Fruit fly (Drosophila melanogaster) whole organism, embryonic: ENCODE data around the gene Nnp-1.
A peak's percentile ranks its signal among the peaks of the same experiment; 100 is the strongest.

Experiments
- Ada2b ChIP-seq: fragments of 200-800 bp; sonication (Bioruptor generic); IDR thresholded peaks from 2 replicates; pipeline ENCODE4 v1.3.6; 2022; ENCODE audit warnings: missing biosample characterization, missing genetic modification characterization
- Asciz ChIP-seq: fragments of 200-800 bp; sonication (Bioruptor generic); optimal IDR thresholded peaks from 2 replicates; lab custom pipeline; 2017; ENCODE audit warnings: missing biosample characterization, mild to moderate bottlenecking, missing genetic modification characterization, missing genetic modification reagents
- Bdp1 ChIP-seq: fragments of 200-800 bp; sonication (Bioruptor generic); optimal IDR thresholded peaks from 3 replicates; lab custom pipeline; 2016; ENCODE audit warnings: missing biosample characterization, missing genetic modification characterization
- CG10366 ChIP-seq: fragments of 200-800 bp; sonication (Bioruptor generic); IDR thresholded peaks from 2 replicates; pipeline ENCODE4 v1.3.6; 2022; ENCODE audit warnings: missing biosample characterization, missing genetic modification characterization
- CG11085 ChIP-seq: fragments of 200-800 bp; sonication (Bioruptor generic); IDR thresholded peaks from 2 replicates; pipeline ENCODE4 v1.3.6; 2022; ENCODE audit warnings: missing biosample characterization, missing genetic modification characterization
- CG11723 ChIP-seq: fragments of 200-800 bp; sonication (Bioruptor generic); optimal IDR thresholded peaks from 2 replicates; lab custom pipeline; 2017; ENCODE audit warnings: missing biosample characterization, mild to moderate bottlenecking, missing genetic modification characterization
- CG12155 ChIP-seq: fragments of 200-800 bp; sonication (Bioruptor generic); optimal IDR thresholded peaks from 3 replicates; lab custom pipeline; 2016; ENCODE audit warnings: missing biosample characterization, missing genetic modification characterization
- CG12219 ChIP-seq: fragments of 200-800 bp; sonication (Bioruptor generic); optimal IDR thresholded peaks from 3 replicates; lab custom pipeline; 2018; ENCODE audit warnings: missing biosample characterization, mild to moderate bottlenecking, missing genetic modification characterization
- CG12942 ChIP-seq: fragments of 200-800 bp; sonication (Bioruptor generic); optimal IDR thresholded peaks from 3 replicates; lab custom pipeline; 2016; ENCODE audit warnings: missing biosample characterization, missing genetic modification characterization
- CG14014 ChIP-seq: fragments of 200-800 bp; sonication (Bioruptor generic); IDR thresholded peaks from 2 replicates; pipeline ENCODE4 v1.3.6; 2022; ENCODE audit warnings: missing biosample characterization, missing genetic modification characterization
- CG17186 ChIP-seq: fragments of 200-800 bp; sonication (Bioruptor generic); optimal IDR thresholded peaks from 3 replicates; lab custom pipeline; 2017; ENCODE audit warnings: missing biosample characterization, missing genetic modification reagents, missing genetic modification characterization
- CG17802 ChIP-seq: fragments of 200-800 bp; sonication (Bioruptor generic); optimal IDR thresholded peaks from 2 replicates; lab custom pipeline; 2018; ENCODE audit warnings: missing biosample characterization, mild to moderate bottlenecking, missing genetic modification characterization, moderate library complexity
- CG31224 ChIP-seq: fragments of 200-800 bp; sonication (Bioruptor generic); IDR thresholded peaks from 2 replicates; pipeline ENCODE4 v1.3.6; 2022; ENCODE audit warnings: missing biosample characterization, missing genetic modification characterization
- CG32767 ChIP-seq: fragments of 200-800 bp; sonication (Bioruptor generic); IDR thresholded peaks from 2 replicates; pipeline ENCODE4 v1.3.6; 2022; ENCODE audit warnings: missing biosample characterization, missing genetic modification characterization
- CG33557 ChIP-seq: fragments of 200-800 bp; sonication (Bioruptor generic); optimal IDR thresholded peaks from 2 replicates; lab custom pipeline; 2019; ENCODE audit warnings: missing biosample characterization, mild to moderate bottlenecking, missing genetic modification characterization, moderate library complexity
- CG6654 ChIP-seq: fragments of 200-800 bp; sonication (Bioruptor generic); optimal IDR thresholded peaks from 2 replicates; lab custom pipeline; 2017; ENCODE audit warnings: missing biosample characterization, mild to moderate bottlenecking, missing genetic modification characterization
- CG9609 ChIP-seq: fragments of 200-800 bp; sonication (Bioruptor generic); optimal IDR thresholded peaks from 3 replicates; lab custom pipeline; 2016; ENCODE audit warnings: missing biosample characterization, missing genetic modification characterization
- CG9876 ChIP-seq: fragments of 200-800 bp; sonication (Bioruptor generic); optimal IDR thresholded peaks from 2 replicates; lab custom pipeline; 2016; ENCODE audit warnings: missing biosample characterization, missing genetic modification characterization
- Camta ChIP-seq: fragments of 200-800 bp; sonication (Bioruptor generic); optimal IDR thresholded peaks from 2 replicates; lab custom pipeline; 2016; ENCODE audit warnings: missing biosample characterization, missing genetic modification characterization
- Chrac-16 ChIP-seq: fragments of 200-800 bp; sonication (Bioruptor generic); optimal IDR thresholded peaks from 3 replicates; lab custom pipeline; 2016; ENCODE audit warnings: missing biosample characterization, missing genetic modification characterization
- E2f1 ChIP-seq: fragments of 200-800 bp; sonication (Bioruptor generic); IDR thresholded peaks from 2 replicates; pipeline ENCODE4 v1.3.6; 2022; ENCODE audit warnings: missing biosample characterization, missing genetic modification characterization
- HHEX ChIP-seq: fragments of 200-800 bp; sonication (Bioruptor generic); optimal IDR thresholded peaks from 3 replicates; lab custom pipeline; 2017; ENCODE audit warnings: missing biosample characterization, mild to moderate bottlenecking, missing genetic modification characterization, missing genetic modification reagents
- Hr3 ChIP-seq: fragments of 200-800 bp; sonication (Bioruptor generic); optimal IDR thresholded peaks from 3 replicates; lab custom pipeline; 2016; ENCODE audit warnings: missing biosample characterization, missing genetic modification characterization
- Hr78 ChIP-seq, 2 experiments: fragments of 200-800 bp in 1 of 2; fragments of >200 bp in 1 of 2; sonication (Bioruptor generic) in 1 of 2; optimal IDR thresholded peaks; 2 replicates each; lab custom pipeline; 2017 to 2019; ENCODE audit warnings: missing biosample characterization in 2 of 2, missing genetic modification characterization in 2 of 2, mild to moderate bottlenecking in 1 of 2, moderate library complexity in 1 of 2
- Max ChIP-seq: fragments of 200-800 bp; sonication (Bioruptor generic); optimal IDR thresholded peaks from 2 replicates; lab custom pipeline; 2016; ENCODE audit warnings: missing biosample characterization, mild to moderate bottlenecking, missing genetic modification characterization
- Meics ChIP-seq: fragments of 200-800 bp; sonication (Bioruptor generic); optimal IDR thresholded peaks from 2 replicates; lab custom pipeline; 2017; ENCODE audit warnings: missing biosample characterization, mild to moderate bottlenecking, missing genetic modification characterization
- Myb ChIP-seq: fragments of 200-800 bp; sonication (Bioruptor generic); optimal IDR thresholded peaks from 2 replicates; lab custom pipeline; 2016; ENCODE audit warnings: missing biosample characterization, missing genetic modification characterization
- NC2α ChIP-seq: fragments of 200-800 bp; sonication (Bioruptor generic); optimal IDR thresholded peaks from 2 replicates; lab custom pipeline; 2016; ENCODE audit warnings: missing biosample characterization, missing genetic modification characterization
- Neu2 ChIP-seq: fragments of 200-800 bp; sonication (Bioruptor generic); optimal IDR thresholded peaks from 3 replicates; lab custom pipeline; 2016; ENCODE audit warnings: missing biosample characterization, missing genetic modification characterization, borderline replicate concordance
- Poxn ChIP-seq: fragments of 200-800 bp; sonication (Bioruptor generic); IDR thresholded peaks from 2 replicates; pipeline ENCODE4 v1.3.6; 2022; ENCODE audit warnings: missing biosample characterization, missing genetic modification characterization
- ac ChIP-seq: fragments of 200-800 bp; sonication (Bioruptor generic); optimal IDR thresholded peaks from 3 replicates; lab custom pipeline; 2017; ENCODE audit warnings: missing biosample characterization, mild to moderate bottlenecking, missing genetic modification characterization
- ash1 ChIP-seq: fragments of 200-800 bp; sonication (Bioruptor generic); optimal IDR thresholded peaks from 2 replicates; lab custom pipeline; 2018; ENCODE audit warnings: missing biosample characterization, mild to moderate bottlenecking, missing genetic modification characterization
- cad ChIP-seq: fragments of >200 bp; optimal IDR thresholded peaks from 2 replicates; lab custom pipeline; 2017; ENCODE audit warnings: missing biosample characterization, missing genetic modification characterization
- cato ChIP-seq: fragments of 200-800 bp; sonication (Bioruptor generic); optimal IDR thresholded peaks from 2 replicates; lab custom pipeline; 2016; ENCODE audit warnings: missing biosample characterization, missing genetic modification characterization, borderline replicate concordance
- corto ChIP-seq: fragments of 200-800 bp; sonication (Bioruptor generic); optimal IDR thresholded peaks from 2 replicates; lab custom pipeline; 2016; ENCODE audit warnings: missing biosample characterization, mild to moderate bottlenecking, missing genetic modification characterization, moderate library complexity
- disco-r ChIP-seq: fragments of 200-800 bp; sonication (Bioruptor generic); optimal IDR thresholded peaks from 2 replicates; lab custom pipeline; 2016; ENCODE audit warnings: missing biosample characterization, missing genetic modification characterization
- emc ChIP-seq: fragments of 200-800 bp; sonication (Bioruptor generic); optimal IDR thresholded peaks from 2 replicates; lab custom pipeline; 2016; ENCODE audit warnings: missing biosample characterization, missing genetic modification characterization
- insv ChIP-seq, 2 experiments: fragments of 200-800 bp; sonication (Bioruptor generic); optimal IDR thresholded peaks; 3 replicates each; lab custom pipeline; 2016 to 2018; ENCODE audit warnings: missing biosample characterization in 2 of 2, missing genetic modification characterization in 2 of 2
- ken ChIP-seq: fragments of 200-800 bp; sonication (Bioruptor generic); IDR thresholded peaks from 3 replicates; pipeline ENCODE4 v1.3.6; 2022; ENCODE audit warnings: missing biosample characterization, missing genetic modification characterization
- lilli ChIP-seq: fragments of 200-800 bp; sonication (Bioruptor generic); optimal IDR thresholded peaks from 3 replicates; lab custom pipeline; 2016; ENCODE audit warnings: missing biosample characterization, missing genetic modification characterization
- nau ChIP-seq: fragments of 200-800 bp; sonication (Bioruptor generic); optimal IDR thresholded peaks from 3 replicates; lab custom pipeline; 2017; ENCODE audit warnings: missing biosample characterization, mild to moderate bottlenecking, missing genetic modification characterization, missing genetic modification reagents
- peb ChIP-seq: fragments of 200-800 bp; sonication (Bioruptor generic); IDR thresholded peaks from 2 replicates; pipeline ENCODE4 v1.3.6; 2022; ENCODE audit warnings: missing biosample characterization, missing genetic modification characterization
- sens ChIP-seq: fragments of 200-800 bp; sonication (Bioruptor generic); peaks from one replicate; lab custom pipeline; 2016; ENCODE audit warnings: missing biosample characterization, missing genetic modification characterization
- shn ChIP-seq: fragments of 200-800 bp; sonication (Bioruptor generic); optimal IDR thresholded peaks from 3 replicates; lab custom pipeline; 2016; ENCODE audit warnings: missing biosample characterization, missing genetic modification characterization
- sima ChIP-seq: fragments of 200-800 bp; sonication (Bioruptor generic); optimal IDR thresholded peaks from 2 replicates; lab custom pipeline; 2016; ENCODE audit warnings: missing biosample characterization, missing genetic modification characterization
- sisA ChIP-seq: fragments of 200-800 bp; sonication (Bioruptor generic); IDR thresholded peaks from 2 replicates; pipeline ENCODE4 v1.3.6; 2022; ENCODE audit warnings: missing biosample characterization, missing genetic modification characterization
- tll ChIP-seq, 2 experiments: fragments of 200-800 bp in 1 of 2; fragments of >200 bp in 1 of 2; sonication (Bioruptor generic) in 1 of 2; optimal IDR thresholded peaks; 2 replicates each; lab custom pipeline; 2017 to 2019; ENCODE audit warnings: missing biosample characterization in 2 of 2, missing genetic modification characterization in 2 of 2, mild to moderate bottlenecking in 1 of 2, moderate library complexity in 1 of 2
- tup ChIP-seq: fragments of 200-800 bp; sonication (Bioruptor generic); optimal IDR thresholded peaks from 2 replicates; lab custom pipeline; 2016; ENCODE audit warnings: missing biosample characterization, mild to moderate bottlenecking, missing genetic modification characterization, moderate library complexity
- zfh2 ChIP-seq: fragments of 200-800 bp; sonication (Bioruptor generic); optimal IDR thresholded peaks from 2 replicates; lab custom pipeline; 2016; ENCODE audit warnings: missing biosample characterization, missing genetic modification characterization

Nnp-1 gene

DNA sequence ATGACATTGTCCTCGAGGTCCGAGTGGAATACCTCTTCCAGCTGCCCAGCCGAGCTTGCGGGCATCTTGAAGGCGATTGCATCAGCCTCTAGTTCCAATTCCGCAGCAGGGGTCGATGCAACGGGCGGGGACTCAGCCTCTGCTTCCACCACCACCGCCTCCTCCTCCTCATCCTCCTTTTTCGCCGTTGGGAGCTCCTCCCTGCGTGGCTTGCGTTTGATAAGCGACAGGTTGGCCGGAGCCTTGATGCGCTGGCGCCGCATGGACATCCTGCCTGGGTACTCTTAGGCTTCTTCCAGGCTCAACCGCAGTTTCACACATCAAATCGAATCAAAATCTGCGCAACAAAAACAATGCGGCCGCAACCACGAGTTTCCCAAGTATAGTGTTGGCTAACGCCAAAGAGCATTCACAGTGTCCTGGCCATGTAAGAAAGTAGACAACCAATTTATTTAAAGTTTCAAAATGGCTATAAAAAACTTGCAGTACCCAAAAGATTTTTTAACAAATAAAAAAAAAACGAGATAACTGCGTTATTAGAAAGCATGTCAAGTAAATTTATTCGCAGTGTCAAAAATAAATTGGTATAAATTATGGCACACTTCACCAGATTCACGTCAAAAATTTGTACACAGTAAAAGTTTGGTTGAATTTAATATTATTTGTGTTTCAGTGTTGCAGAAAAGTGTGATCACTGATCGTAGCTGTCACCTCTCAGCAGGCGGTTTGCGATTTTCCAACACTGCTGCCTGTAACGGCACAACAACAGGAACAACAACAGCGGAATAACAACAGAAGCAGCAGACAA lies 7.7 kb upstream of the Nnp-1 start, which contains the start of the genes Bdp1 and CG6565 (continued):
- peak; percentile 99 for TF ChIP-seq shn (GFP tag; lab: Kevin White, UChicago)
- peak; percentile 98 for TF ChIP-seq Chrac-16 (GFP tag; lab: Kevin White, UChicago)
- TF ChIP-seq CG33557 (GFP tag; lab: Kevin White, UChicago): peak; percentile 96
- TF ChIP-seq cad: no peak
- TF ChIP-seq CG11085 (GFP tag; lab: Robert Waterston, UW): peak; percentile 93
- peak; percentile 97 for TF ChIP-seq CG12155 (GFP tag; lab: Kevin White, UChicago)
- TF ChIP-seq CG6654 (GFP tag; lab: Kevin White, UChicago): peak; percentile 90
- peak; percentile 54 to 94 for TF ChIP-seq tll (GFP tag; optimal IDR thresholded peaks at IDR 0.05; lab: Kevin White, UChicago)
- TF ChIP-seq sisA (GFP tag; lab: Robert Waterston, UW): peak; percentile 97
- TF ChIP-seq emc: peak; percentile 93
- no peak for TF ChIP-seq nau
- no peak for TF ChIP-seq ash1 (GFP tag; lab: Kevin White, UChicago)
- TF ChIP-seq CG12942 (GFP tag; lab: Kevin White, UChicago): peak; percentile 98
- TF ChIP-seq peb (GFP tag; lab: Robert Waterston, UW): peak; percentile 89
- peak; percentile 99 for TF ChIP-seq CG9609 (GFP tag; lab: Kevin White, UChicago)
- peak; percentile 99 for TF ChIP-seq zfh2 (GFP tag; lab: Kevin White, UChicago)
- peak; percentile 86 for TF ChIP-seq CG17186 (GFP tag; lab: Kevin White, UChicago)
- TF ChIP-seq Camta (GFP tag; lab: Kevin White, UChicago): peak; percentile 99
- TF ChIP-seq CG11723 (GFP tag; lab: Kevin White, UChicago): peak; percentile 94
- peak; percentile 98 for TF ChIP-seq disco-r
- TF ChIP-seq Hr3 (GFP tag; lab: Kevin White, UChicago): peak; percentile 99
- TF ChIP-seq cato (GFP tag; lab: Kevin White, UChicago): peak; percentile 98
- peak; percentile 60 to 75 for TF ChIP-seq insv (GFP tag; optimal IDR thresholded peaks at IDR 0.05; lab: Kevin White, UChicago)
- peak; percentile 94 for TF ChIP-seq Myb (GFP tag; lab: Kevin White, UChicago)
- peak; percentile 96 for TF ChIP-seq Bdp1 (GFP tag; lab: Kevin White, UChicago)
- peak; percentile 84 for TF ChIP-seq ac (GFP tag; lab: Kevin White, UChicago)
- TF ChIP-seq Hr78 (GFP tag; optimal IDR thresholded peaks at IDR 0.05; lab: Kevin White, UChicago): no peak
- peak; percentile 100 for TF ChIP-seq sens
- TF ChIP-seq CG31224 (GFP tag; lab: Robert Waterston, UW): peak; percentile 90
- peak; percentile 97 for TF ChIP-seq HHEX (GFP tag; lab: Kevin White, UChicago)
- TF ChIP-seq CG17802 (tag; lab: Kevin White, UChicago): peak; percentile 87
- peak; percentile 93 for TF ChIP-seq Asciz (GFP tag; lab: Kevin White, UChicago)
- TF ChIP-seq NC2α (GFP tag; lab: Kevin White, UChicago): peak; percentile 95
- peak; percentile 94 for TF ChIP-seq Poxn (GFP tag; lab: Robert Waterston, UW)
- TF ChIP-seq tup (GFP tag; lab: Kevin White, UChicago): peak; percentile 94
- TF ChIP-seq lilli (GFP tag; lab: Kevin White, UChicago): peak; percentile 99
- TF ChIP-seq CG10366 (GFP tag; lab: Robert Waterston, UW): peak; percentile 94
- peak; percentile 88 for TF ChIP-seq CG32767 (GFP tag; lab: Robert Waterston, UW)
- TF ChIP-seq CG9876 (GFP tag; lab: Kevin White, UChicago): peak; percentile 97
- TF ChIP-seq ken (GFP tag; lab: Robert Waterston, UW): peak; percentile 95
- TF ChIP-seq Meics: peak; percentile 96
- peak; percentile 91 for TF ChIP-seq sima (GFP tag; lab: Kevin White, UChicago)
- TF ChIP-seq corto: peak; percentile 83
- TF ChIP-seq Max: peak; percentile 99
- TF ChIP-seq Ada2b (GFP tag; lab: Robert Waterston, UW): peak; percentile 93
- TF ChIP-seq CG14014: peak; percentile 95
- peak; percentile 82 for TF ChIP-seq CG12219
- peak; percentile 94 for TF ChIP-seq E2f1 (GFP tag; lab: Robert Waterston, UW)
- TF ChIP-seq Neu2: peak; percentile 96
